Worm (Caenorhabditis elegans): ENCODE results near the gene C24D10.5.
A peak's percentile ranks its signal among the peaks of the same experiment; 100 is the strongest.

The C24D10.5 gene

ce11 chrIV:5171994-5172528, 22.2 kb downstream of the C24D10.5 start:
- TF ChIP-seq Y79H2A.3 (GFP tag; conservative IDR thresholded peaks at IDR 0.05), result no peak
- TF ChIP-seq hrde-1 (tag; optimal IDR thresholded peaks at IDR 0.05; ENCODE audit: borderline replicate concordance), result no peak
- TF ChIP-seq attf-3 (GFP tag; conservative IDR thresholded peaks at IDR 0.05), result no peak
- no peak for TF ChIP-seq F57C9.4 (tag; optimal IDR thresholded peaks at IDR 0.05)
- TF ChIP-seq hlh-12 (tag; optimal IDR thresholded peaks at IDR 0.05), result no peak
- no peak for TF ChIP-seq sdz-38 (tag; optimal IDR thresholded peaks at IDR 0.05)
- no peak for TF ChIP-seq snpc-3.4 (tag; optimal IDR thresholded peaks at IDR 0.05)
- TF ChIP-seq xnd-1 (tag; optimal IDR thresholded peaks at IDR 0.05), result no peak
- no peak for TF ChIP-seq efl-1 (GFP tag; optimal IDR thresholded peaks at IDR 0.05)
- no peak for TF ChIP-seq let-526 (GFP tag; IDR thresholded peaks at IDR 0.05)
- TF ChIP-seq ztf-6 (GFP tag; IDR thresholded peaks at IDR 0.05), result no peak
- no peak for TF ChIP-seq ztf-3 (GFP tag; optimal IDR thresholded peaks at IDR 0.05)
- TF ChIP-seq zfh-2 (GFP tag; conservative IDR thresholded peaks at IDR 0.05), result no peak

- no peak for TF ChIP-seq ztf-6 (GFP tag; IDR thresholded peaks at IDR 0.05)
Measured at ce11 chrIV:5173032-5173431, 23.1 kb downstream of the C24D10.5 start, which contains the start of gene lam-1. TSS of gene lam-1 (plus strand) at chrIV:5173332.

- TF ChIP-seq snpc-1.3 (tag; optimal IDR thresholded peaks at IDR 0.05; ENCODE audit: insufficient read depth) (peak; percentile 89), Y67H2A.10 (GFP tag; conservative IDR thresholded peaks at IDR 0.05) (no peak), F52B5.7 (tag; optimal IDR thresholded peaks at IDR 0.05) (no peak), Y53F4B.3 (GFP tag; IDR thresholded peaks at IDR 0.05) (no peak; the same call in 1 of the 2 replicates), attf-3 (GFP tag; conservative IDR thresholded peaks at IDR 0.05) (peak; percentile 73), ets-4 (GFP tag; optimal IDR thresholded peaks at IDR 0.05) (no peak), tbp1 (GFP tag; optimal IDR thresholded peaks at IDR 0.05) (peak; percentile 75), T26A5.8 (tag; optimal IDR thresholded peaks at IDR 0.05) (no peak), madf-3 (GFP tag; IDR thresholded peaks at IDR 0.05) (peak; percentile 93), xnd-1 (tag; optimal IDR thresholded peaks at IDR 0.05) (peak; percentile 59), sdz-38 (tag; optimal IDR thresholded peaks at IDR 0.05) (no peak), tlf-1 (GFP tag; optimal IDR thresholded peaks at IDR 0.05) (peak; percentile 91), cebp-1 (GFP tag; IDR thresholded peaks at IDR 0.05) (peak; percentile 47; the same call in 1 of the 2 replicates), cebp-1 (tag; optimal IDR thresholded peaks at IDR 0.05) (peak; percentile 84), C17E4.6 (GFP tag; IDR thresholded peaks at IDR 0.05) (peak; percentile 76; the same call in 1 of the 2 replicates), T07F8.4 (tag; optimal IDR thresholded peaks at IDR 0.05) (no peak), rpc-1 (optimal IDR thresholded peaks at IDR 0.05) (no peak), rpc-1 (tag; optimal IDR thresholded peaks at IDR 0.05) (no peak), ZK185.1 (tag; optimal IDR thresholded peaks at IDR 0.05; ENCODE audit: poor library complexity, severe bottlenecking) (peak; percentile 82), gei-17 (GFP tag; optimal IDR thresholded peaks at IDR 0.05) (peak; percentile 70), ztf-25 (GFP tag; IDR thresholded peaks at IDR 0.05) (no peak), dpl-1 (GFP tag; optimal IDR thresholded peaks at IDR 0.05) (peak; percentile 92), hlh-12 (tag; optimal IDR thresholded peaks at IDR 0.05) (no peak), nfya-1 (tag; optimal IDR thresholded peaks at IDR 0.05; ENCODE audit: borderline replicate concordance, insufficient read depth) (no peak), Y56A3A.18 (GFP tag; IDR thresholded peaks at IDR 0.05) (peak; percentile 83; the same call in 1 of the 2 replicates), bed-2 (GFP tag; IDR thresholded peaks at IDR 0.05) (no peak), ztf-6 (GFP tag; IDR thresholded peaks at IDR 0.05) (no peak), B0019.2 (GFP tag; conservative IDR thresholded peaks at IDR 0.05) (no peak; the same call in 1 of the 2 replicates), ceh-91 (GFP tag; IDR thresholded peaks at IDR 0.05) (peak; percentile 73), repo-1 (tag; optimal IDR thresholded peaks at IDR 0.05) (peak; percentile 84), die-1 (tag; optimal IDR thresholded peaks at IDR 0.05) (no peak), B0261.1 (tag; optimal IDR thresholded peaks at IDR 0.05) (peak; percentile 0), lsy-27 (tag; optimal IDR thresholded peaks at IDR 0.05; ENCODE audit: borderline replicate concordance, insufficient read depth) (no peak), nfya-2 (GFP tag; IDR thresholded peaks at IDR 0.05) (no peak), chd-7 (tag; optimal IDR thresholded peaks at IDR 0.05) (peak; percentile 36), sptf-2 (GFP tag; optimal IDR thresholded peaks at IDR 0.05) (no peak)
Measured at ce11 chrIV:5183755-5184166, 33.9 kb downstream of the C24D10.5 start, which contains the start of gene W03F8.4. TSS of gene W03F8.4 (plus strand) at chrIV:5184123.
